Worm (Caenorhabditis elegans) whole organism, young adult: ENCODE measurements around the gene srh-41.

Experiments
- B0019.2 ChIP-seq: fragments of 200-800 bp; sonication (Bioruptor generic); conservative IDR thresholded peaks from 2 replicates; pipeline ENCODE4 v1.3.6; 2022; ENCODE audit warnings: missing genetic modification reagents, missing genetic modification characterization, missing compliant biosample characterization
- B0035.1 ChIP-seq: sonication (generic microtip); optimal IDR thresholded peaks from 2 replicates; lab custom pipeline; 2016; ENCODE audit warnings: missing genetic modification characterization, mild to moderate bottlenecking, missing compliant biosample characterization, missing genotype, missing genetic modification reagents
- B0261.1 ChIP-seq: sonication (generic microtip); optimal IDR thresholded peaks from 2 replicates; lab custom pipeline; 2016; ENCODE audit warnings: mild to moderate bottlenecking, missing genetic modification characterization, moderate library complexity, missing compliant biosample characterization
- C06A6.2 ChIP-seq: fragments of 200-800 bp; sonication (Bioruptor generic); conservative IDR thresholded peaks from 2 replicates; pipeline ENCODE4 v1.3.6; 2022; ENCODE audit warnings: missing genetic modification characterization, missing compliant biosample characterization
- D2030.7 ChIP-seq: fragments of 200-800 bp; sonication (Bioruptor generic); IDR thresholded peaks from 2 replicates; pipeline ENCODE4 v1.3.6; 2022; ENCODE audit warnings: missing genetic modification reagents, missing genetic modification characterization, missing compliant biosample characterization
- F22D6.2 ChIP-seq: sonication (generic microtip); optimal IDR thresholded peaks from 2 replicates; lab custom pipeline; 2016; ENCODE audit warnings: mild to moderate bottlenecking, missing genetic modification characterization, missing compliant biosample characterization
- F33H1.4 ChIP-seq: fragments of 200-800 bp; sonication (Bioruptor generic); IDR thresholded peaks from 2 replicates; pipeline ENCODE4 v1.3.6; 2022; ENCODE audit warnings: missing genetic modification reagents, missing genetic modification characterization, missing compliant biosample characterization
- F37B4.10 ChIP-seq: fragments of 200-800 bp; sonication (Bioruptor generic); IDR thresholded peaks from 2 replicates; pipeline ENCODE4 v1.3.6; 2022; ENCODE audit warnings: missing genetic modification characterization, missing compliant biosample characterization
- F39B2.1 ChIP-seq: fragments of 200-800 bp; sonication (Bioruptor generic); IDR thresholded peaks from 2 replicates; pipeline ENCODE4 v1.3.6; 2022; ENCODE audit warnings: missing genetic modification reagents, missing genetic modification characterization, missing compliant biosample characterization
- F49E8.2 ChIP-seq: sonication (generic microtip); optimal IDR thresholded peaks from 3 replicates; lab custom pipeline; 2017; ENCODE audit warnings: missing genetic modification characterization, mild to moderate bottlenecking, missing compliant biosample characterization, antibody characterized with exemption, moderate library complexity; ENCODE audit not compliant: insufficient read depth
- F57C9.4 ChIP-seq: sonication (generic microtip); optimal IDR thresholded peaks from 2 replicates; lab custom pipeline; 2017; ENCODE audit warnings: mild to moderate bottlenecking, missing genetic modification characterization, missing compliant biosample characterization
- Y53F4B.3 ChIP-seq: fragments of 200-800 bp; sonication (Bioruptor generic); IDR thresholded peaks from 2 replicates; pipeline ENCODE4 v1.3.6; 2022; ENCODE audit warnings: missing genetic modification reagents, missing genetic modification characterization, missing compliant biosample characterization
- Y67H2A.10 ChIP-seq: fragments of 200-800 bp; sonication (Bioruptor generic); conservative IDR thresholded peaks from 2 replicates; pipeline ENCODE4 v1.3.6; 2022; ENCODE audit warnings: missing genetic modification reagents, missing genetic modification characterization, missing compliant biosample characterization
- ama-1 ChIP-seq, 3 experiments: fragments of 150-350 bp in 1 of 3; sonication (generic microtip) in 2 of 3; optimal IDR thresholded peaks; 2 replicates each; lab custom pipeline; 2014 to 2018; ENCODE audit warnings: missing biosample characterization in 2 of 3, missing genetic modification characterization in 2 of 3, missing genetic modification reagents in 2 of 3
- attf-3 ChIP-seq: fragments of 200-800 bp; sonication (Bioruptor generic); conservative IDR thresholded peaks from 2 replicates; pipeline ENCODE4 v1.3.6; 2022; ENCODE audit warnings: missing genetic modification reagents, missing genetic modification characterization, missing compliant biosample characterization
- bed-1 ChIP-seq: fragments of 200-800 bp; sonication (Bioruptor generic); IDR thresholded peaks from 2 replicates; pipeline ENCODE4 v1.3.6; 2022; ENCODE audit warnings: missing genetic modification reagents, missing genetic modification characterization, missing compliant biosample characterization
- bed-2 ChIP-seq: fragments of 200-800 bp; sonication (Bioruptor generic); IDR thresholded peaks from 2 replicates; pipeline ENCODE4 v1.3.6; 2022; ENCODE audit warnings: missing genetic modification reagents, missing genetic modification characterization, missing compliant biosample characterization
- ceh-100 ChIP-seq: fragments of 200-800 bp; sonication (Bioruptor generic); IDR thresholded peaks from 2 replicates; pipeline ENCODE4 v1.3.6; 2022; ENCODE audit warnings: missing genetic modification reagents, missing genetic modification characterization, missing compliant biosample characterization
- ceh-27 ChIP-seq: fragments of 200-800 bp; sonication (Bioruptor generic); optimal IDR thresholded peaks from 2 replicates; lab custom pipeline; 2018; ENCODE audit warnings: mild to moderate bottlenecking, missing genetic modification characterization, moderate library complexity, missing compliant biosample characterization
- ceh-79 ChIP-seq: sonication (generic microtip); optimal IDR thresholded peaks from 2 replicates; lab custom pipeline; 2017; ENCODE audit warnings: mild to moderate bottlenecking, missing genetic modification characterization, missing compliant biosample characterization
- die-1 ChIP-seq: sonication (generic microtip); optimal IDR thresholded peaks from 2 replicates; lab custom pipeline; 2016; ENCODE audit warnings: missing genotype, mild to moderate bottlenecking, missing genetic modification characterization, missing compliant biosample characterization
- egl-44 ChIP-seq: fragments of 200-800 bp; sonication (Bioruptor generic); IDR thresholded peaks from 2 replicates; pipeline ENCODE4 v1.3.6; 2022; ENCODE audit warnings: missing genetic modification reagents, missing genetic modification characterization, missing compliant biosample characterization
- egrh-3 ChIP-seq: fragments of 200-800 bp; sonication (Bioruptor generic); IDR thresholded peaks from 2 replicates; pipeline ENCODE4 v1.3.6; 2022; ENCODE audit warnings: missing genetic modification reagents, missing genetic modification characterization, missing compliant biosample characterization
- hlh-26 ChIP-seq: fragments of 200-800 bp; sonication (Bioruptor generic); conservative IDR thresholded peaks from 2 replicates; pipeline ENCODE4 v1.3.6; 2022; ENCODE audit warnings: missing genetic modification reagents, missing genetic modification characterization, missing compliant biosample characterization
- hmg-1.2 ChIP-seq: fragments of 200-800 bp; sonication (Bioruptor generic); IDR thresholded peaks from 2 replicates; pipeline ENCODE4 v1.3.6; 2022; ENCODE audit warnings: missing genetic modification reagents, missing genetic modification characterization, missing compliant biosample characterization
- hsf-1 ChIP-seq: fragments of 200-800 bp; sonication (Bioruptor generic); IDR thresholded peaks from 2 replicates; pipeline ENCODE4 v1.3.6; 2022; ENCODE audit warnings: missing genetic modification reagents, missing genetic modification characterization, missing compliant biosample characterization
- lag-1 ChIP-seq: fragments of 200-800 bp; sonication (Bioruptor generic); IDR thresholded peaks from 2 replicates; pipeline ENCODE4 v1.3.6; 2022; ENCODE audit warnings: missing genetic modification reagents, missing genetic modification characterization, missing compliant biosample characterization
- let-607 ChIP-seq, 2 experiments: fragments of 200-800 bp in 1 of 2; sonication (Bioruptor generic) in 1 of 2; sonication (generic microtip) in 1 of 2; optimal IDR thresholded peaks; 2 replicates each; lab custom pipeline; 2016 to 2018; ENCODE audit warnings: mild to moderate bottlenecking in 2 of 2, missing compliant biosample characterization in 2 of 2, missing genetic modification characterization in 2 of 2, moderate library complexity in 2 of 2, missing genotype in 1 of 2
- lin-35 ChIP-seq, 3 experiments: fragments of 150-350 bp in 2 of 3; sonication (generic microtip) in 1 of 3; optimal IDR thresholded peaks; 2 replicates each; lab custom pipeline; 2014 to 2018; ENCODE audit warnings: missing biosample characterization in 3 of 3, missing genetic modification characterization in 3 of 3, missing genetic modification reagents in 3 of 3
- lir-1 ChIP-seq: fragments of 200-800 bp; sonication (Bioruptor generic); conservative IDR thresholded peaks from 2 replicates; pipeline ENCODE4 v1.3.6; 2022; ENCODE audit warnings: missing genetic modification reagents, missing genetic modification characterization, missing compliant biosample characterization
- lsl-1 ChIP-seq: fragments of 200-800 bp; sonication (Bioruptor generic); optimal IDR thresholded peaks from 2 replicates; lab custom pipeline; 2018; ENCODE audit warnings: mild to moderate bottlenecking, missing genetic modification characterization, moderate library complexity, missing compliant biosample characterization
- madf-3 ChIP-seq: fragments of 200-800 bp; sonication (Bioruptor generic); IDR thresholded peaks from 2 replicates; pipeline ENCODE4 v1.3.6; 2022; ENCODE audit warnings: missing genetic modification reagents, missing genetic modification characterization, missing compliant biosample characterization
- madf-6 ChIP-seq: fragments of 200-800 bp; sonication (Bioruptor generic); IDR thresholded peaks from 2 replicates; pipeline ENCODE4 v1.3.6; 2022; ENCODE audit warnings: missing genetic modification reagents, missing genetic modification characterization, missing compliant biosample characterization
- mcd-1 ChIP-seq: fragments of 200-800 bp; sonication (Bioruptor generic); IDR thresholded peaks from 2 replicates; pipeline ENCODE4 v1.3.6; 2022; ENCODE audit warnings: missing genetic modification reagents, missing genetic modification characterization, missing compliant biosample characterization
- mel-28 ChIP-seq: sonication (generic microtip); optimal IDR thresholded peaks from 2 replicates; lab custom pipeline; 2016; ENCODE audit warnings: borderline replicate concordance, mild to moderate bottlenecking, missing genetic modification characterization, missing compliant biosample characterization
- nfyb-1 ChIP-seq: fragments of 200-800 bp; sonication (Bioruptor generic); IDR thresholded peaks from 2 replicates; pipeline ENCODE4 v1.3.6; 2022; ENCODE audit warnings: missing genetic modification reagents, missing genetic modification characterization, missing compliant biosample characterization
- nhr-80 ChIP-seq: sonication (generic microtip); optimal IDR thresholded peaks from 2 replicates; lab custom pipeline; 2016; ENCODE audit warnings: missing genetic modification characterization, missing compliant biosample characterization
- pbrm-1 ChIP-seq: fragments of 200-800 bp; sonication (Bioruptor generic); IDR thresholded peaks from 2 replicates; pipeline ENCODE4 v1.3.6; 2022; ENCODE audit warnings: missing genetic modification reagents, missing genetic modification characterization, missing compliant biosample characterization
- rpc-1 ChIP-seq, 2 experiments: fragments of 150-350 bp in 1 of 2; sonication (generic microtip) in 1 of 2; optimal IDR thresholded peaks; 2 replicates each; lab custom pipeline; 2014 to 2018; ENCODE audit warnings: missing biosample characterization in 1 of 2, missing genetic modification characterization in 1 of 2, missing genetic modification reagents in 1 of 2, missing genotype in 1 of 2
- sea-2 ChIP-seq: fragments of 200-800 bp; sonication (Bioruptor generic); IDR thresholded peaks from 2 replicates; pipeline ENCODE4 v1.3.6; 2022; ENCODE audit warnings: missing genetic modification characterization, missing compliant biosample characterization
- somi-1 ChIP-seq: fragments of 200-800 bp; sonication (Bioruptor generic); optimal IDR thresholded peaks from 2 replicates; lab custom pipeline; 2018; ENCODE audit warnings: mild to moderate bottlenecking, missing genetic modification characterization, missing compliant biosample characterization
- tbp1 ChIP-seq: fragments of 200-800 bp; sonication (Bioruptor generic); optimal IDR thresholded peaks from 2 replicates; lab custom pipeline; 2018; ENCODE audit warnings: mild to moderate bottlenecking, missing genetic modification characterization, missing compliant biosample characterization
- tbx-9 ChIP-seq: sonication (generic microtip); optimal IDR thresholded peaks from 2 replicates; lab custom pipeline; 2016; ENCODE audit warnings: borderline replicate concordance, missing genetic modification characterization, inconsistent platforms, missing compliant biosample characterization
- zfh-2 ChIP-seq: fragments of 200-800 bp; sonication (Bioruptor generic); conservative IDR thresholded peaks from 2 replicates; pipeline ENCODE4 v1.3.6; 2022; ENCODE audit warnings: missing genetic modification reagents, missing genetic modification characterization, missing compliant biosample characterization
- ztf-18 ChIP-seq: sonication (generic microtip); optimal IDR thresholded peaks from 2 replicates; lab custom pipeline; 2016; ENCODE audit warnings: missing genotype, mild to moderate bottlenecking, missing genetic modification characterization, missing compliant biosample characterization
- ztf-22 ChIP-seq: fragments of 200-800 bp; sonication (Bioruptor generic); optimal IDR thresholded peaks from 2 replicates; lab custom pipeline; 2018; ENCODE audit warnings: mild to moderate bottlenecking, missing genetic modification characterization, moderate library complexity, missing compliant biosample characterization
- ztf-25 ChIP-seq: fragments of 200-800 bp; sonication (Bioruptor generic); IDR thresholded peaks from 2 replicates; pipeline ENCODE4 v1.3.6; 2022; ENCODE audit warnings: missing genetic modification reagents, missing genetic modification characterization, missing compliant biosample characterization
- ztf-6 ChIP-seq: fragments of 200-800 bp; sonication (Bioruptor generic); IDR thresholded peaks from 2 replicates; pipeline ENCODE4 v1.3.6; 2022; ENCODE audit warnings: missing genetic modification reagents, missing genetic modification characterization, missing compliant biosample characterization

The srh-41 gene

DNA sequence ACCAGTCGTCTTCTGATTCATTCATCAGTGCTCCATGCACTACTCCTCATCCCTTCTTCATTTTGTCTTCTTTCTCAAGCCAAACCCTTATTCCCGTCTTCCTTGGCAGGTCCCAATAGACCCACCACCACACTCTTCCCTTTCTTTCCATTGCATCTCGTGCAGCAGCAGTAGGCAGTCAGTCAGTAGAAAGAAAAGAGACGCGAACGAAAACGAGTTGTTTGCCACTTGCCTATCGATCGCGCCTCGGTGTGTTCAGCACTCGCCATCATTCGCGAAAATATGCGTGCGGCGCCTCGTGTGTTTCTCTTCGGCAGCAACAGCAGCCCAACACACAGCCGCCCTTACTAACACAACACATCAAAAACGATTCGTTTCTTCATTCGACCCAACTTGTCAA, 37.7 kb downstream of the srh-41 start (continued):
- TF ChIP-seq Y53F4B.3 (GFP tag; lab: Robert Waterston, UW) (no peak), ceh-79 (tag; lab: Kevin White, UChicago) (no peak), tbx-9 (tag; lab: Kevin White, UChicago) (no peak), bed-2 (GFP tag; lab: Robert Waterston, UW) (no peak), hsf-1 (no peak), hlh-26 (GFP tag; lab: Robert Waterston, UW) (no peak), F22D6.2 (tag; lab: Kevin White, UChicago) (no peak), F39B2.1 (no peak), ztf-18 (tag; lab: Kevin White, UChicago) (no peak), madf-3 (GFP tag; lab: Robert Waterston, UW) (no peak), lag-1 (GFP tag; lab: Robert Waterston, UW) (no peak), ama-1 (optimal IDR thresholded peaks at IDR 0.05; lab: Kevin White, UChicago) (no peak), ama-1 (GFP tag; optimal IDR thresholded peaks at IDR 0.05; lab: Kevin White, UChicago) (no peak), zfh-2 (GFP tag; lab: Robert Waterston, UW) (peak; percentile 46; the same call in 1 of the 2 replicates), B0035.1 (tag; lab: Kevin White, UChicago) (no peak), F57C9.4 (tag; lab: Kevin White, UChicago) (no peak), ceh-100 (GFP tag; lab: Robert Waterston, UW) (no peak), Y67H2A.10 (GFP tag; lab: Robert Waterston, UW) (no peak), ceh-27 (GFP tag; lab: Kevin White, UChicago) (no peak), lir-1 (GFP tag; lab: Robert Waterston, UW) (no peak), D2030.7 (GFP tag; lab: Robert Waterston, UW) (no peak), F37B4.10 (GFP tag; lab: Robert Waterston, UW) (no peak), ztf-6 (no peak), tbp1 (GFP tag; lab: Kevin White, UChicago) (no peak), nhr-80 (tag; lab: Kevin White, UChicago) (peak; percentile 42), nfyb-1 (GFP tag; lab: Robert Waterston, UW) (no peak), mel-28 (no peak), bed-1 (no peak), ztf-25 (no peak), F33H1.4 (GFP tag; lab: Robert Waterston, UW) (no peak), lsl-1 (GFP tag; lab: Kevin White, UChicago) (no peak), C06A6.2 (0 out of 2 replicates have a peak, but pooled peaks have one; percentile 36), egrh-3 (GFP tag; lab: Robert Waterston, UW) (peak; percentile 24), lin-35 (GFP tag; optimal IDR thresholded peaks at IDR 0.05; lab: Kevin White, UChicago) (peak in 1 of 3 experiments; percentile 0), rpc-1 (optimal IDR thresholded peaks at IDR 0.05; lab: Kevin White, UChicago) (no peak), rpc-1 (tag; optimal IDR thresholded peaks at IDR 0.05; lab: Kevin White, UChicago) (no peak), somi-1 (GFP tag; lab: Kevin White, UChicago) (no peak), B0019.2 (no peak), pbrm-1 (GFP tag; lab: Robert Waterston, UW) (peak; percentile 56; the same call in 1 of the 2 replicates), sea-2 (GFP tag; lab: Robert Waterston, UW) (no peak), madf-6 (GFP tag; lab: Robert Waterston, UW) (no peak), F49E8.2 (tag; lab: Kevin White, UChicago) (no peak), ztf-22 (GFP tag; lab: Kevin White, UChicago) (no peak), egl-44 (no peak), mcd-1 (peak; percentile 43; the same call in 1 of the 2 replicates), let-607 (tag; optimal IDR thresholded peaks at IDR 0.05; lab: Kevin White, UChicago) (no peak), attf-3 (GFP tag; lab: Robert Waterston, UW) (no peak), die-1 (no peak), B0261.1 (no peak), hmg-1.2 (GFP tag; lab: Robert Waterston, UW) (peak; percentile 22; the same call in 1 of the 2 replicates)
